Worm (Caenorhabditis elegans) whole organism, L4 larva: ENCODE data around the gene abcf-3.

ENCODE experiments used
- F26F4.8 ChIP-seq: fragments of 200-800 bp; sonication (Bioruptor generic); conservative IDR thresholded peaks from 2 replicates; pipeline ENCODE4 v1.3.6; 2022; ENCODE audit warnings: missing genetic modification characterization, missing compliant biosample characterization
- F44E2.7 ChIP-seq: fragments of 200-800 bp; sonication (Bioruptor generic); IDR thresholded peaks from 2 replicates; pipeline ENCODE4 v2.1.2; 2022; ENCODE audit warnings: missing genetic modification characterization, missing compliant biosample characterization
- T20F7.1 ChIP-seq: fragments of 200-800 bp; sonication (Bioruptor generic); optimal IDR thresholded peaks from 2 replicates; lab custom pipeline; 2018; ENCODE audit warnings: mild to moderate bottlenecking, missing genetic modification characterization, missing compliant biosample characterization
- Y105C5A.15 ChIP-seq: fragments of 200-800 bp; sonication (Bioruptor generic); IDR thresholded peaks from 2 replicates; pipeline ENCODE4 v1.3.6; 2022; ENCODE audit warnings: missing genetic modification characterization, missing compliant biosample characterization
- Y48G9A.11 ChIP-seq: fragments of 200-800 bp; sonication (Bioruptor generic); IDR thresholded peaks from 2 replicates; pipeline ENCODE4 v1.3.6; 2022; ENCODE audit warnings: missing genetic modification reagents, missing genetic modification characterization, missing compliant biosample characterization
- Y75B8A.6 ChIP-seq: fragments of 200-800 bp; sonication (Bioruptor generic); IDR thresholded peaks from 2 replicates; pipeline ENCODE4 v1.3.6; 2022; ENCODE audit warnings: missing genetic modification reagents, missing genetic modification characterization, missing compliant biosample characterization
- aha-1 ChIP-seq: fragments of 150-350 bp; peaks from one replicate; lab custom pipeline; 2014; ENCODE audit warnings: missing biosample characterization, missing genetic modification characterization
- arid-1 ChIP-seq: fragments of 200-800 bp; sonication (Bioruptor generic); conservative IDR thresholded peaks from 2 replicates; pipeline ENCODE4 v1.3.6; 2022; ENCODE audit warnings: missing genetic modification reagents, missing genetic modification characterization, missing compliant biosample characterization
- daf-12 ChIP-seq: fragments of 150-350 bp; optimal IDR thresholded peaks from 2 replicates; lab custom pipeline; 2014; ENCODE audit warnings: missing biosample characterization, missing genetic modification reagents, missing genetic modification characterization
- daf-16 ChIP-seq, 3 experiments: sonication (generic microtip); optimal IDR thresholded peaks; 2 replicates each; lab custom pipeline; 2016 to 2017; ENCODE audit warnings: missing genetic modification characterization in 3 of 3, missing genetic modification reagents in 3 of 3, mild to moderate bottlenecking in 2 of 3, missing compliant biosample characterization in 2 of 3, missing biosample characterization in 1 of 3, moderate library complexity in 1 of 3
- dmd-6 ChIP-seq: fragments of 200-800 bp; sonication (Bioruptor generic); IDR thresholded peaks from 2 replicates; pipeline ENCODE4 v1.3.6; 2022; ENCODE audit warnings: missing genetic modification reagents, missing genetic modification characterization, missing compliant biosample characterization
- dpl-1 ChIP-seq: fragments of 150-350 bp; optimal IDR thresholded peaks from 2 replicates; lab custom pipeline; 2014; ENCODE audit warnings: missing biosample characterization, missing genetic modification reagents, missing genetic modification characterization
- dve-1 ChIP-seq: sonication (generic microtip); optimal IDR thresholded peaks from 2 replicates; lab custom pipeline; 2017; ENCODE audit warnings: antibody characterized with exemption, mild to moderate bottlenecking, missing genetic modification characterization, missing compliant biosample characterization; ENCODE audit not compliant: insufficient read depth
- hlh-11 ChIP-seq: fragments of 200-800 bp; sonication (Bioruptor generic); optimal IDR thresholded peaks from 2 replicates; lab custom pipeline; 2018; ENCODE audit warnings: mild to moderate bottlenecking, missing genetic modification characterization, missing compliant biosample characterization
- hlh-30 ChIP-seq: sonication (generic microtip); optimal IDR thresholded peaks from 2 replicates; lab custom pipeline; 2017; ENCODE audit warnings: antibody characterized with exemption, mild to moderate bottlenecking, missing genetic modification characterization, missing compliant biosample characterization; ENCODE audit not compliant: insufficient read depth
- lim-7 ChIP-seq: fragments of 200-800 bp; sonication (Bioruptor generic); IDR thresholded peaks from 2 replicates; pipeline ENCODE4 v1.3.6; 2022; ENCODE audit warnings: missing genetic modification characterization, missing compliant biosample characterization
- lin-1 ChIP-seq: fragments of 200-800 bp; sonication (Bioruptor generic); IDR thresholded peaks from 2 replicates; pipeline ENCODE4 v1.3.6; 2022; ENCODE audit warnings: missing genetic modification reagents, missing genetic modification characterization, missing compliant biosample characterization
- lin-29 ChIP-seq: fragments of 200-800 bp; sonication (Bioruptor generic); IDR thresholded peaks from 2 replicates; pipeline ENCODE4 v1.3.6; 2022; ENCODE audit warnings: missing genetic modification reagents, missing genetic modification characterization, missing compliant biosample characterization
- lsy-2 ChIP-seq, 2 experiments: fragments of 150-350 bp in 1 of 2; sonication (generic microtip) in 1 of 2; optimal IDR thresholded peaks; 2 replicates each; lab custom pipeline; 2014 to 2017; ENCODE audit warnings: missing biosample characterization in 2 of 2, missing genetic modification characterization in 2 of 2
- madf-5 ChIP-seq, 2 experiments: fragments of 200-800 bp; sonication (Bioruptor generic); IDR thresholded peaks; 2 replicates each; pipeline ENCODE4 v1.3.6; 2022; ENCODE audit warnings: missing compliant biosample characterization in 2 of 2, missing genetic modification characterization in 2 of 2
- mdl-1 ChIP-seq, 2 experiments: fragments of 150-350 bp in 1 of 2; sonication (generic microtip) in 1 of 2; optimal IDR thresholded peaks; 2 replicates each; lab custom pipeline; 2014 to 2017; ENCODE audit warnings: missing biosample characterization in 2 of 2, missing genetic modification characterization in 2 of 2
- mxl-3 ChIP-seq: fragments of 200-800 bp; sonication (Bioruptor generic); optimal IDR thresholded peaks from 2 replicates; lab custom pipeline; 2018; ENCODE audit warnings: mild to moderate bottlenecking, missing genetic modification characterization, missing compliant biosample characterization
- nhr-102 ChIP-seq: sonication (generic microtip); optimal IDR thresholded peaks from 2 replicates; lab custom pipeline; 2016; ENCODE audit warnings: mild to moderate bottlenecking, missing genetic modification characterization, moderate library complexity, missing compliant biosample characterization
- nhr-25 ChIP-seq: sonication (generic microtip); optimal IDR thresholded peaks from 2 replicates; lab custom pipeline; 2017; ENCODE audit warnings: missing genetic modification characterization, mild to moderate bottlenecking, missing compliant biosample characterization, antibody characterized with exemption, moderate library complexity, borderline replicate concordance; ENCODE audit not compliant: insufficient read depth
- nhr-28 ChIP-seq: fragments of 150-350 bp; optimal IDR thresholded peaks from 2 replicates; lab custom pipeline; 2014; ENCODE audit warnings: missing biosample characterization, missing genetic modification characterization
- nhr-48 ChIP-seq: sonication (generic microtip); optimal IDR thresholded peaks from 2 replicates; lab custom pipeline; 2016; ENCODE audit warnings: mild to moderate bottlenecking, missing genetic modification characterization, missing compliant biosample characterization
- php-3 ChIP-seq: fragments of 200-800 bp; sonication (Bioruptor generic); IDR thresholded peaks from 2 replicates; pipeline ENCODE4 v1.3.6; 2022; ENCODE audit warnings: missing genetic modification reagents, missing genetic modification characterization, missing compliant biosample characterization
- pqm-1 ChIP-seq: sonication (generic microtip); optimal IDR thresholded peaks from 2 replicates; lab custom pipeline; 2017; ENCODE audit warnings: missing biosample characterization, missing genetic modification characterization
- saeg-2 ChIP-seq: fragments of 200-800 bp; sonication (Bioruptor generic); IDR thresholded peaks from 2 replicates; pipeline ENCODE4 v1.3.6; 2022; ENCODE audit warnings: missing genetic modification reagents, missing genetic modification characterization, missing compliant biosample characterization
- set-16 ChIP-seq: fragments of 200-800 bp; sonication (Bioruptor generic); IDR thresholded peaks from 2 replicates; pipeline ENCODE4 v1.3.6; 2022; ENCODE audit warnings: missing genetic modification reagents, missing genetic modification characterization, missing compliant biosample characterization
- snpc-1.2 ChIP-seq: fragments of 200-800 bp; sonication (Bioruptor generic); IDR thresholded peaks from 2 replicates; pipeline ENCODE4 v1.3.6; 2022; ENCODE audit warnings: missing genetic modification reagents, missing genetic modification characterization, missing compliant biosample characterization
- tag-97 ChIP-seq: fragments of 200-800 bp; sonication (Bioruptor generic); IDR thresholded peaks from 2 replicates; pipeline ENCODE4 v1.3.6; 2022; ENCODE audit warnings: missing genetic modification characterization, missing compliant biosample characterization
- unc-39 ChIP-seq: sonication (generic microtip); optimal IDR thresholded peaks from 2 replicates; lab custom pipeline; 2017; ENCODE audit warnings: missing biosample characterization, missing genetic modification characterization
- unc-62 ChIP-seq, 3 experiments: fragments of 150-350 bp in 1 of 3; sonication (generic microtip); optimal IDR thresholded peaks in 2 of 3; peaks in 1 of 3; 1 replicate in 1 of 3; 2 replicates in 2 of 3; lab custom pipeline; 2014 to 2017; ENCODE audit warnings: missing biosample characterization in 3 of 3, missing genetic modification characterization in 3 of 3, missing genetic modification reagents in 3 of 3, missing genotype in 1 of 3
- vab-7 ChIP-seq: fragments of 200-800 bp; sonication (Bioruptor generic); IDR thresholded peaks from 2 replicates; pipeline ENCODE4 v1.3.6; 2022; ENCODE audit warnings: missing genetic modification reagents, missing genetic modification characterization, missing compliant biosample characterization
- zfp-3 ChIP-seq: fragments of 200-800 bp; sonication (Bioruptor generic); conservative IDR thresholded peaks from 2 replicates; pipeline ENCODE4 v1.3.6; 2022; ENCODE audit warnings: missing genetic modification reagents, missing genetic modification characterization, missing compliant biosample characterization
- zip-2 ChIP-seq: fragments of 150-350 bp; optimal IDR thresholded peaks from 2 replicates; lab custom pipeline; 2014; ENCODE audit warnings: missing biosample characterization, missing genetic modification characterization

Gene abcf-3

ce11 chrIII:6146797-6147196, 26.4 kb upstream of the abcf-3 start:
- TF ChIP-seq F26F4.8 (GFP tag; lab: Robert Waterston, UW): no peak
- peak in 1 of 2 experiments; percentile 93 for TF ChIP-seq unc-62 (GFP tag; optimal IDR thresholded peaks at IDR 0.05 in 1 of 2; lab: Kevin White, UChicago)
- no peak for TF ChIP-seq unc-62 (tag; optimal IDR thresholded peaks at IDR 0.05; lab: Kevin White, UChicago)

ce11 chrIII:6147903-6148302, 25.3 kb upstream of the abcf-3 start, which contains the start of gene Y42G9A.2:
Y42G9A.2 (plus strand) TSS chrIII:6148186.
- TF ChIP-seq daf-12 (tag; lab: Kevin White, UChicago): no peak
- TF ChIP-seq dpl-1 (GFP tag; lab: Kevin White, UChicago): no peak
- TF ChIP-seq F44E2.7 (GFP tag; lab: Robert Waterston, UW): no peak
- TF ChIP-seq aha-1 (tag; lab: Kevin White, UChicago): peak; percentile 85
- no peak for TF ChIP-seq lim-7 (GFP tag; lab: Robert Waterston, UW)
- TF ChIP-seq hlh-11: no peak
- peak; percentile 52 for TF ChIP-seq T20F7.1 (GFP tag; lab: Kevin White, UChicago)
- peak; percentile 8 for TF ChIP-seq zip-2

DNA sequence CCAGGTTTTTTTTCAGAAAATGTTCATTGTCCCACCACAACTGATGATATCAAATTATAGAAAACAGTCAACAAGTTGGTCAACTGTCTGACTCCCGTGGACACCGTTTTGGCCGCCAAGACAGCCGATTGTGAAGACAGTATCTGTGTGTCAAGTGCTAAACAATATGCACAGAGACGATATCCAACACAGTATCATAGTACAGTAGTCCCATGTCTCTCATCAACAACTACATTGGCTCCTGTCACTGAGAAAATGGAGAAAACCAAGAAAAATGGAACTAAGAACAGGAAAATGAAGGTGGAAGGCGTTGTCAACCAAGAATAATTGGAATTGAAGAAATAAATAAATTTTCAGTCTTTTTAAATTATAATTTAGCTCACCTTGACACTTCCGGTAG, 24.5 kb upstream of the abcf-3 start:
- TF ChIP-seq vab-7 (no peak), zfp-3 (GFP tag; lab: Robert Waterston, UW) (no peak), mdl-1 (tag; optimal IDR thresholded peaks at IDR 0.05; lab: Kevin White, UChicago) (no peak), zip-2 (no peak), snpc-1.2 (no peak), daf-16 (GFP tag; optimal IDR thresholded peaks at IDR 0.05; lab: Kevin White, UChicago) (no peak), daf-16 (tag; optimal IDR thresholded peaks at IDR 0.05; lab: Kevin White, UChicago) (peak; percentile 41)

DNA sequence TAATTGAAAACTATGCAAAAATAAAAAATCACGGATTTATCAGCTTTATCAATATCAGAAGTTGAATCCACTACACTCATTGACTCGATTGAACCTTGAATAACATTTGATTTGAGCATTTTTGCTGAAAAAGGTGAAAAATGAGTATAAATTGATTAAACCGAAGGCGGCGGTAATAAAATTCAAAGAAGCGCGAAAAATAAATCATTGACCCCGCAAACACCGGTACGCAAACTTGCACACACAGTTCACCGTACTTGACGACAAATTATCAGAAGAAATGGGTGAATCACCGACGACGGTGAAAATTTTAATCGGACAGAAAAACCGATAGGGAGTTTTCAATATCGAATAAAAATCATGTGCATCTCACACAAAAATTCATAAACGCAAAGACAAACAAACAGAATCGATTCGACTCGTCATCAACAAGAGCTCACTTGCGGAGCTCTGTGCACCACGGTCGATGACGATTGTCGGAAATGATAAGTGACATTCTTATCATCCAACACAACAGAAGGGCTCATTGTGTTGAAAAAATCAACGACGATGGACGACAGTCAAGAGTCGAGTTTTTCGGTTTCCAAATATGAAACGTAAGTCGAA, 23.6 kb upstream of the abcf-3 start, which contains the start of the genes wht-7 and Y42G9A.1:
Gene wht-7, minus strand, starts transcription at position 131 of the 606 bp plus-strand sequence.
Gene Y42G9A.1, plus strand, starts transcription at position 495 of the 606 bp plus-strand sequence.
- TF ChIP-seq dmd-6 (GFP tag; lab: Robert Waterston, UW) (peak; percentile 80), Y105C5A.15 (GFP tag; lab: Robert Waterston, UW) (no peak), mxl-3 (GFP tag; lab: Kevin White, UChicago) (peak; percentile 25), lin-1 (GFP tag; lab: Robert Waterston, UW) (peak; percentile 32; the same call in 1 of the 2 replicates), arid-1 (GFP tag; lab: Robert Waterston, UW) (0 out of 2 replicates have a peak, but pooled peaks have one; percentile 7), hlh-30 (tag; lab: Kevin White, UChicago) (peak; percentile 48), Y75B8A.6 (no peak), dve-1 (tag; lab: Kevin White, UChicago) (peak; percentile 68), unc-39 (tag; lab: Kevin White, UChicago) (no peak), nhr-28 (tag; lab: Kevin White, UChicago) (peak; percentile 24), daf-16 (GFP tag; optimal IDR thresholded peaks at IDR 0.05; lab: Kevin White, UChicago) (no peak), daf-16 (tag; optimal IDR thresholded peaks at IDR 0.05; lab: Kevin White, UChicago) (peak; percentile 92), Y48G9A.11 (GFP tag; lab: Robert Waterston, UW) (peak; percentile 42; the same call in 1 of the 2 replicates), pqm-1 (tag; lab: Kevin White, UChicago) (peak; percentile 26), set-16 (GFP tag; lab: Robert Waterston, UW) (no peak), saeg-2 (GFP tag; lab: Robert Waterston, UW) (0 out of 2 replicates have a peak, but pooled peaks have one; percentile 23), tag-97 (GFP tag; lab: Robert Waterston, UW) (no peak), lin-29 (GFP tag; lab: Robert Waterston, UW) (no peak), lim-7 (GFP tag; lab: Robert Waterston, UW) (no peak), nhr-48 (tag; lab: Kevin White, UChicago) (peak; percentile 50), nhr-102 (tag; lab: Kevin White, UChicago) (peak; percentile 4), php-3 (GFP tag; lab: Robert Waterston, UW) (0 out of 2 replicates have a peak, but pooled peaks have one; percentile 46), lsy-2 (tag; optimal IDR thresholded peaks at IDR 0.05; lab: Kevin White, UChicago) (peak in 1 of 2 experiments; percentile 5), nhr-25 (tag; lab: Kevin White, UChicago) (no peak), madf-5 (GFP tag; IDR thresholded peaks at IDR 0.05; lab: Robert Waterston, UW) (no peak), hlh-11 (peak; percentile 71)
